Worm (Caenorhabditis elegans) whole organism, L2 larva: Measurements from ENCODE around the gene M163.21.

ENCODE experiments used
- F13H6.1 ChIP-seq: sonication (generic microtip); optimal IDR thresholded peaks from 2 replicates; lab custom pipeline; 2016; ENCODE audit warnings: missing genetic modification characterization, missing compliant biosample characterization
- blmp-1 ChIP-seq: sonication (generic microtip); optimal IDR thresholded peaks from 2 replicates; lab custom pipeline; 2017; ENCODE audit warnings: missing genetic modification characterization, mild to moderate bottlenecking, missing compliant biosample characterization, antibody characterized with exemption, moderate library complexity; ENCODE audit not compliant: insufficient read depth
- ceh-16 ChIP-seq: fragments of 150-350 bp; optimal IDR thresholded peaks from 2 replicates; lab custom pipeline; 2014; ENCODE audit warnings: missing biosample characterization, missing genetic modification characterization
- elt-3 ChIP-seq: sonication (generic microtip); optimal IDR thresholded peaks from 2 replicates; lab custom pipeline; 2017; ENCODE audit warnings: missing biosample characterization, missing genetic modification characterization
- nhr-129 ChIP-seq: fragments of 150-350 bp; optimal IDR thresholded peaks from 2 replicates; lab custom pipeline; 2014; ENCODE audit warnings: missing biosample characterization, missing genetic modification characterization
- skn-1 ChIP-seq: sonication (generic microtip); optimal IDR thresholded peaks from 2 replicates; lab custom pipeline; 2017; ENCODE audit warnings: missing biosample characterization, missing genetic modification characterization
- snpc-4 ChIP-seq: fragments of 150-350 bp; optimal IDR thresholded peaks from 2 replicates; lab custom pipeline; 2014; ENCODE audit warnings: missing biosample characterization, missing genetic modification characterization
- ztf-4 ChIP-seq: fragments of 150-350 bp; optimal IDR thresholded peaks from 2 replicates; lab custom pipeline; 2014; ENCODE audit warnings: missing biosample characterization, missing genetic modification characterization

- TF ChIP-seq skn-1 (no peak), nhr-129 (tag; lab: Kevin White, UChicago) (no peak), ztf-4 (tag; lab: Kevin White, UChicago) (no peak), ceh-16 (tag; lab: Kevin White, UChicago) (no peak), F13H6.1 (no peak), elt-3 (no peak), blmp-1 (tag; lab: Kevin White, UChicago) (no peak), snpc-4 (no peak)
These were observed 43.5 kb upstream of the M163.21 start, which contains the start of gene fipr-3 for ce11 chrX:14423105-14423504.
